Fruit fly (Drosophila melanogaster) whole organism, prepupa: ENCODE measurements around the gene CG15824.
A peak's percentile ranks its signal among the peaks of the same experiment; 100 is the strongest.

Experiments used
- Blimp-1 ChIP-seq: fragments of 200-800 bp; sonication (Bioruptor generic); optimal IDR thresholded peaks from 3 replicates; lab custom pipeline; 2017; ENCODE audit warnings: missing biosample characterization, missing genetic modification characterization, mild to moderate bottlenecking, moderate library complexity, missing genetic modification reagents
- CG10631 ChIP-seq: fragments of 200-800 bp; sonication (Bioruptor generic); optimal IDR thresholded peaks from 2 replicates; lab custom pipeline; 2016; ENCODE audit warnings: missing biosample characterization, missing genetic modification characterization
- CG10669 ChIP-seq: fragments of 200-800 bp; sonication (Bioruptor generic); optimal IDR thresholded peaks from 3 replicates; lab custom pipeline; 2018; ENCODE audit warnings: missing biosample characterization, mild to moderate bottlenecking, missing genetic modification characterization, moderate library complexity
- CG11294 ChIP-seq: fragments of 200-800 bp; sonication (Bioruptor generic); IDR thresholded peaks from 2 replicates; pipeline ENCODE4 v1.3.6; 2022; ENCODE audit warnings: missing biosample characterization, missing genetic modification characterization
- CG11762 ChIP-seq: fragments of 200-800 bp; sonication (Bioruptor generic); optimal IDR thresholded peaks from 3 replicates; lab custom pipeline; 2016; ENCODE audit warnings: missing biosample characterization, missing genetic modification characterization; ENCODE audit not compliant: insufficient read depth
- CG15336 ChIP-seq: fragments of 200-800 bp; sonication (Bioruptor generic); IDR thresholded peaks from 2 replicates; pipeline ENCODE4 v1.3.6; 2022; ENCODE audit warnings: missing biosample characterization, missing genetic modification characterization
- CG16779 ChIP-seq: fragments of 200-800 bp; sonication (Bioruptor generic); optimal IDR thresholded peaks from 3 replicates; lab custom pipeline; 2017; ENCODE audit warnings: missing biosample characterization, mild to moderate bottlenecking, missing genetic modification characterization
- CG32006 ChIP-seq: fragments of 200-800 bp; sonication (Bioruptor generic); optimal IDR thresholded peaks from 3 replicates; lab custom pipeline; 2017; ENCODE audit warnings: missing biosample characterization, mild to moderate bottlenecking, missing genetic modification characterization
- CG34406 ChIP-seq: fragments of 200-800 bp; sonication (Bioruptor generic); optimal IDR thresholded peaks from 3 replicates; lab custom pipeline; 2016; ENCODE audit warnings: missing biosample characterization, missing genetic modification characterization
- CG3919 ChIP-seq: fragments of 200-800 bp; sonication (Bioruptor generic); optimal IDR thresholded peaks from 3 replicates; lab custom pipeline; 2016; ENCODE audit warnings: missing biosample characterization, missing genetic modification characterization
- CG4318 ChIP-seq: fragments of 200-800 bp; sonication (Bioruptor generic); optimal IDR thresholded peaks from 3 replicates; lab custom pipeline; 2017; ENCODE audit warnings: missing biosample characterization, mild to moderate bottlenecking, missing genetic modification characterization
- CG6163 ChIP-seq: fragments of 200-800 bp; sonication (Bioruptor generic); IDR thresholded peaks from 3 replicates; pipeline ENCODE4 v1.3.6; 2022; ENCODE audit warnings: missing biosample characterization, missing genetic modification characterization
- CG6792 ChIP-seq: fragments of 200-800 bp; sonication (Bioruptor generic); optimal IDR thresholded peaks from 3 replicates; lab custom pipeline; 2016; ENCODE audit warnings: missing biosample characterization, missing genetic modification characterization
- CG6808 ChIP-seq: fragments of 200-800 bp; sonication (Bioruptor generic); optimal IDR thresholded peaks from 3 replicates; lab custom pipeline; 2017; ENCODE audit warnings: missing biosample characterization, missing genetic modification characterization, mild to moderate bottlenecking, moderate library complexity, missing genetic modification reagents
- CG7368 ChIP-seq: fragments of 200-800 bp; sonication (Bioruptor generic); optimal IDR thresholded peaks from 3 replicates; lab custom pipeline; 2016; ENCODE audit warnings: missing biosample characterization, missing genetic modification characterization
- CG8119 ChIP-seq: fragments of 200-800 bp; sonication (Bioruptor generic); IDR thresholded peaks from 3 replicates; pipeline ENCODE4 v1.3.6; 2022; ENCODE audit warnings: missing biosample characterization, missing genetic modification characterization
- CG8319 ChIP-seq: fragments of 200-800 bp; sonication (Bioruptor generic); optimal IDR thresholded peaks from 3 replicates; lab custom pipeline; 2016; ENCODE audit warnings: missing biosample characterization, missing genetic modification characterization
- CG9139 ChIP-seq: fragments of 200-800 bp; sonication (Bioruptor generic); optimal IDR thresholded peaks from 3 replicates; lab custom pipeline; 2017; ENCODE audit warnings: missing biosample characterization, mild to moderate bottlenecking, missing genetic modification characterization
- Eip75B ChIP-seq: fragments of 200-800 bp; sonication (Bioruptor generic); optimal IDR thresholded peaks from 3 replicates; lab custom pipeline; 2016; ENCODE audit warnings: missing biosample characterization, missing genetic modification characterization
- Eip78C ChIP-seq: fragments of 200-800 bp; sonication (Bioruptor generic); peaks from one replicate; lab custom pipeline; 2016; ENCODE audit warnings: missing biosample characterization, missing genetic modification characterization
- Ets21C ChIP-seq: fragments of 200-800 bp; sonication (Bioruptor generic); optimal IDR thresholded peaks from 3 replicates; lab custom pipeline; 2016; ENCODE audit warnings: missing biosample characterization, missing genetic modification characterization
- Ets96B ChIP-seq: fragments of 200-800 bp; optimal IDR thresholded peaks from 2 replicates; lab custom pipeline; 2019; ENCODE audit warnings: missing biosample characterization, mild to moderate bottlenecking, missing genetic modification characterization, moderate library complexity
- Hr39 ChIP-seq: fragments of 200-800 bp; sonication (Bioruptor generic); optimal IDR thresholded peaks from 2 replicates; lab custom pipeline; 2016; ENCODE audit warnings: missing biosample characterization, missing genetic modification characterization
- Hr4 ChIP-seq: fragments of 200-800 bp; sonication (Bioruptor generic); optimal IDR thresholded peaks from 3 replicates; lab custom pipeline; 2016; ENCODE audit warnings: missing biosample characterization, missing genetic modification characterization
- Lpt ChIP-seq: fragments of 200-800 bp; sonication (Bioruptor generic); optimal IDR thresholded peaks from 3 replicates; lab custom pipeline; 2016; ENCODE audit warnings: missing biosample characterization, missing genetic modification characterization
- Met ChIP-seq: fragments of 200-800 bp; sonication (Bioruptor generic); optimal IDR thresholded peaks from 3 replicates; lab custom pipeline; 2016; ENCODE audit warnings: missing biosample characterization, missing genetic modification characterization
- OdsH ChIP-seq: fragments of 200-800 bp; sonication (Bioruptor generic); optimal IDR thresholded peaks from 3 replicates; lab custom pipeline; 2016; ENCODE audit warnings: missing biosample characterization, missing genetic modification characterization
- Sox14 ChIP-seq: fragments of 200-800 bp; sonication (Bioruptor generic); optimal IDR thresholded peaks from 3 replicates; lab custom pipeline; 2016; ENCODE audit warnings: missing biosample characterization, missing genetic modification characterization
- Sox15 ChIP-seq: fragments of 200-800 bp; sonication (Bioruptor generic); optimal IDR thresholded peaks from 3 replicates; lab custom pipeline; 2016; ENCODE audit warnings: missing biosample characterization, missing genetic modification characterization
- achi ChIP-seq: fragments of 200-800 bp; sonication (Bioruptor generic); optimal IDR thresholded peaks from 3 replicates; lab custom pipeline; 2016; ENCODE audit warnings: missing biosample characterization, missing genetic modification characterization
- acj6 ChIP-seq: fragments of 200-800 bp; sonication (Bioruptor generic); optimal IDR thresholded peaks from 3 replicates; lab custom pipeline; 2016; ENCODE audit warnings: missing biosample characterization, missing genetic modification characterization
- cyc ChIP-seq: fragments of 200-800 bp; sonication (Bioruptor generic); optimal IDR thresholded peaks from 3 replicates; lab custom pipeline; 2016; ENCODE audit warnings: missing biosample characterization, missing genetic modification characterization
- dac ChIP-seq: fragments of 200-800 bp; sonication (Bioruptor generic); optimal IDR thresholded peaks from 2 replicates; lab custom pipeline; 2017; ENCODE audit warnings: missing biosample characterization, mild to moderate bottlenecking, missing genetic modification characterization
- dsx ChIP-seq: fragments of 200-800 bp; optimal IDR thresholded peaks from 3 replicates; lab custom pipeline; 2019; ENCODE audit warnings: missing biosample characterization, mild to moderate bottlenecking, missing genetic modification characterization, moderate library complexity; ENCODE audit not compliant: poor library complexity, severe bottlenecking
- eg ChIP-seq: fragments of 200-800 bp; sonication (Bioruptor generic); IDR thresholded peaks from 3 replicates; pipeline ENCODE4 v1.3.6; 2022; ENCODE audit warnings: missing biosample characterization, missing genetic modification characterization
- esn ChIP-seq: fragments of 200-800 bp; sonication (Bioruptor generic); optimal IDR thresholded peaks from 2 replicates; lab custom pipeline; 2016; ENCODE audit warnings: missing biosample characterization, mild to moderate bottlenecking, missing genetic modification characterization, moderate library complexity
- fd59A ChIP-seq: fragments of 200-800 bp; sonication (Bioruptor generic); optimal IDR thresholded peaks from 2 replicates; lab custom pipeline; 2017; ENCODE audit warnings: missing biosample characterization, mild to moderate bottlenecking, missing genetic modification characterization, missing genetic modification reagents
- lz ChIP-seq: fragments of 200-800 bp; sonication (Bioruptor generic); optimal IDR thresholded peaks from 3 replicates; lab custom pipeline; 2016; ENCODE audit warnings: missing biosample characterization, missing genetic modification characterization
- pdm3 ChIP-seq: fragments of 200-800 bp; sonication (Bioruptor generic); optimal IDR thresholded peaks from 3 replicates; lab custom pipeline; 2016; ENCODE audit warnings: missing biosample characterization, missing genetic modification characterization
- salr ChIP-seq, 2 experiments: fragments of 200-800 bp; sonication (Bioruptor generic); optimal IDR thresholded peaks; 3 replicates each; lab custom pipeline; 2016 to 2018; ENCODE audit warnings: missing biosample characterization in 2 of 2, missing genetic modification characterization in 2 of 2, mild to moderate bottlenecking in 1 of 2
- ss ChIP-seq, 2 experiments: fragments of 200-800 bp; sonication (Bioruptor generic); optimal IDR thresholded peaks; 2 replicates in 1 of 2; 3 replicates in 1 of 2; lab custom pipeline; 2017 to 2018; ENCODE audit warnings: mild to moderate bottlenecking in 2 of 2, missing biosample characterization in 2 of 2, missing genetic modification characterization in 2 of 2, moderate library complexity in 1 of 2
- svp ChIP-seq: fragments of 200-800 bp; sonication (Bioruptor generic); peaks from one replicate; lab custom pipeline; 2016; ENCODE audit warnings: missing biosample characterization, missing genetic modification characterization
- topi ChIP-seq: fragments of 200-800 bp; sonication (Bioruptor generic); optimal IDR thresholded peaks from 3 replicates; lab custom pipeline; 2016; ENCODE audit warnings: missing biosample characterization, missing genetic modification characterization
- vri ChIP-seq: fragments of 200-800 bp; sonication (Bioruptor generic); optimal IDR thresholded peaks from 3 replicates; lab custom pipeline; 2016; ENCODE audit warnings: missing biosample characterization, mild to moderate bottlenecking, missing genetic modification characterization

Gene CG15824

DNA sequence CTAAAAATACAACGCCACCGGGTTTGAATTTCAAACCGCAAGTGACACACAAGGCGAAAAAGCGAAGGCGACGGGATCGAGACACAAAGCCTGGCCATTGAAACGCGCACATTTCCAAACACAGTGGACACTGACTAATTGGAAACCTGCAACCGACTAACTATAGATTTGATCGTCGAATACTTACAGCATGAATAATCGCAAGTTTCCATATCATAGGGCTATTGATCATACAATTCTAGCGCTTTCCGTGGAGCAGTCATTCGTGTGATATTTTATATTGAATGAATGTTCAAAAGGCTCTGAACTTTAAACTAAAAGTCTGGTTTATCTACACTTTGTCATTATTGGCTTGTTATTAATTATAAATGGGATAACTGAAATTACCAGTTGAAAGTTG, 41.6 kb downstream of the CG15824 start (continued):
- TF ChIP-seq CG4318 (GFP tag; lab: Kevin White, UChicago), result no peak
- no peak for TF ChIP-seq CG6808 (GFP tag; lab: Kevin White, UChicago)
- peak; percentile 35 for TF ChIP-seq CG32006 (GFP tag; lab: Kevin White, UChicago)
- TF ChIP-seq dac (GFP tag; lab: Kevin White, UChicago), result no peak
- no peak for TF ChIP-seq CG11762 (GFP tag; lab: Kevin White, UChicago)
- TF ChIP-seq CG6163, result no peak
- TF ChIP-seq dsx (GFP tag; lab: Kevin White, UChicago), result no peak
- no peak for TF ChIP-seq CG16779
- TF ChIP-seq OdsH (GFP tag; lab: Kevin White, UChicago), result peak; percentile 36
- TF ChIP-seq vri (GFP tag; lab: Kevin White, UChicago), result peak; percentile 4
- peak; percentile 52 for TF ChIP-seq Met (GFP tag; lab: Kevin White, UChicago)
- no peak for TF ChIP-seq svp (GFP tag; lab: Kevin White, UChicago)
- peak; percentile 53 for TF ChIP-seq Hr39
- TF ChIP-seq CG15336 (GFP tag; lab: Robert Waterston, UW), result no peak
- 0 out of 3 replicates have a peak, but pooled peaks have one; percentile 11 for TF ChIP-seq eg (GFP tag; lab: Robert Waterston, UW)
- TF ChIP-seq lz (GFP tag; lab: Kevin White, UChicago), result peak; percentile 33
- peak; percentile 62 for TF ChIP-seq Eip78C (GFP tag; lab: Kevin White, UChicago)
- TF ChIP-seq CG3919 (GFP tag; lab: Kevin White, UChicago), result no peak
- no peak for TF ChIP-seq CG11294 (GFP tag; lab: Robert Waterston, UW)
- peak; percentile 30 for TF ChIP-seq pdm3 (GFP tag; lab: Kevin White, UChicago)
- TF ChIP-seq Eip75B (GFP tag; lab: Kevin White, UChicago), result peak; percentile 30
- TF ChIP-seq CG6792 (GFP tag; lab: Kevin White, UChicago), result peak; percentile 18
- no peak for TF ChIP-seq salr (GFP tag; optimal IDR thresholded peaks at IDR 0.05; lab: Kevin White, UChicago)
- no peak for TF ChIP-seq ss (GFP tag; optimal IDR thresholded peaks at IDR 0.05; lab: Kevin White, UChicago)
- no peak for TF ChIP-seq CG8119 (GFP tag; lab: Robert Waterston, UW)

DNA sequence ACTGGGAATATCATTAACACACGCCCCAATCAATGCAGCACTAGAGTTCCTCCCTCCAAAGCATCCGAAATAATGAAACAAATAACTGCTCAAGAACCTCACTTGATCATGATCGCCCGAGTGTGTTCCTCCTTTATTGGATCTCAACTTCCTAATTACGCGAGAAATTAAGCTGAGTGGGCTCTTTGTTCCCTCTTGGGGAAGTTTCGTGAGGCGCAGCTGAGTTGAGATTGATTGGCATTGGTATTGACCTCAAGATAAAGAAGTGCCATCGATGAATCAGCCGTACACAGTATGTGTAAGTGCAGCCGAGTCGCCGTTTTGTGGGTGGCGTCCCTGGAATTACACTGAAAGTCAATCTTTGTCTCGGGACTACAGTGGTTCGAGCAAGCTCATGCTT, 42.1 kb downstream of the CG15824 start:
- TF ChIP-seq CG8319 (GFP tag; lab: Kevin White, UChicago) (no peak), CG6808 (GFP tag; lab: Kevin White, UChicago) (no peak), CG8119 (GFP tag; lab: Robert Waterston, UW) (no peak), CG6163 (0 out of 3 replicates have a peak, but pooled peaks have one; percentile 3), dsx (GFP tag; lab: Kevin White, UChicago) (no peak), Sox14 (GFP tag; lab: Kevin White, UChicago) (peak; percentile 22), svp (GFP tag; lab: Kevin White, UChicago) (peak; percentile 95)

DNA sequence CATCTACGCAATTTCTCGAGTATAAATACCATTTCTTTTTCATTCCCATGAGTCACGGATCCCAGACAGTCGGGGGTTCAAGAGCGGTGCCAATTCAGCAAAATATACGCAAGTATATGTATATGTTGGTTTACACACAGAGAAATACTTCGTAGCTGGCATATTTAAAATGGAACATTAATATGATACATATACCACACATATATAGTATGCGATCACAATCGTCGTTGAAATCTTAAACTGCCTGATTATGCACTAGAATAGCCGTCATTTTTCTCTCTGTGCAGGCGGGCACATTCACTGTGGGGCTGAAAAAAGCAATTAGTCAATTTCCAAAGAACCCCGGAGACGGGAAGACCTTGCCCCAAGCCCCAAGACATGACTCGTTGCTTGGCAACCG, 43.2 kb downstream of the CG15824 start:
- peak; percentile 87 for TF ChIP-seq Sox15 (GFP tag; lab: Kevin White, UChicago)
- peak; percentile 98 for TF ChIP-seq CG6163
- TF ChIP-seq CG15336 (GFP tag; lab: Robert Waterston, UW), result peak; percentile 94
- peak; percentile 91 for TF ChIP-seq Hr4 (GFP tag; lab: Kevin White, UChicago)
- peak; percentile 91 for TF ChIP-seq Blimp-1
- TF ChIP-seq CG6792 (GFP tag; lab: Kevin White, UChicago), result peak; percentile 97
- TF ChIP-seq esn (GFP tag; lab: Kevin White, UChicago), result peak; percentile 98
- peak; percentile 94 to 95 for TF ChIP-seq ss (GFP tag; optimal IDR thresholded peaks at IDR 0.05; lab: Kevin White, UChicago)
- peak; percentile 95 for TF ChIP-seq CG10631 (GFP tag; lab: Kevin White, UChicago)
- peak; percentile 99 for TF ChIP-seq Eip78C (GFP tag; lab: Kevin White, UChicago)
- TF ChIP-seq vri (GFP tag; lab: Kevin White, UChicago), result peak; percentile 96
- peak; percentile 98 for TF ChIP-seq Sox14 (GFP tag; lab: Kevin White, UChicago)
- peak; percentile 96 for TF ChIP-seq cyc (GFP tag; lab: Kevin White, UChicago)
- peak; percentile 98 for TF ChIP-seq Met (GFP tag; lab: Kevin White, UChicago)
- TF ChIP-seq topi (GFP tag; lab: Kevin White, UChicago), result peak; percentile 97
- peak; percentile 91 for TF ChIP-seq CG9139
- peak; percentile 93 for TF ChIP-seq Ets96B
- peak; percentile 79 for TF ChIP-seq dac (GFP tag; lab: Kevin White, UChicago)
- TF ChIP-seq CG34406, result peak; percentile 95
- peak; percentile 93 for TF ChIP-seq CG8319 (GFP tag; lab: Kevin White, UChicago)
- TF ChIP-seq CG6808 (GFP tag; lab: Kevin White, UChicago), result peak; percentile 95
- TF ChIP-seq Lpt (GFP tag; lab: Kevin White, UChicago), result peak; percentile 92
- peak; percentile 95 for TF ChIP-seq acj6
- TF ChIP-seq Eip75B (GFP tag; lab: Kevin White, UChicago), result peak; percentile 95
- peak; percentile 96 for TF ChIP-seq CG10669
- peak; percentile 96 for TF ChIP-seq eg (GFP tag; lab: Robert Waterston, UW)
- peak; percentile 94 for TF ChIP-seq fd59A
- TF ChIP-seq salr (GFP tag; optimal IDR thresholded peaks at IDR 0.05; lab: Kevin White, UChicago), result peak; percentile 87 to 90
- TF ChIP-seq Ets21C (GFP tag; lab: Kevin White, UChicago), result peak; percentile 95
- peak; percentile 94 for TF ChIP-seq achi (GFP tag; lab: Kevin White, UChicago)
- TF ChIP-seq CG7368 (GFP tag; lab: Kevin White, UChicago), result peak; percentile 95
- peak; percentile 88 for TF ChIP-seq lz (GFP tag; lab: Kevin White, UChicago)
